Worm (Caenorhabditis elegans) whole organism, young adult: Measurements from ENCODE around the gene F59C12.3.
A peak's percentile ranks its signal among the peaks of the same experiment; 100 is the strongest.

ENCODE experiments used
- B0035.1 ChIP-seq: sonication (generic microtip); optimal IDR thresholded peaks from 2 replicates; lab custom pipeline; 2016; ENCODE audit warnings: missing genetic modification characterization, mild to moderate bottlenecking, missing compliant biosample characterization, missing genotype, missing genetic modification reagents
- B0336.3 ChIP-seq: fragments of 200-800 bp; sonication (Bioruptor generic); IDR thresholded peaks from 2 replicates; pipeline ENCODE4 v1.3.6; 2022; ENCODE audit warnings: missing genetic modification characterization, missing compliant biosample characterization
- C06A6.2 ChIP-seq: fragments of 200-800 bp; sonication (Bioruptor generic); conservative IDR thresholded peaks from 2 replicates; pipeline ENCODE4 v1.3.6; 2022; ENCODE audit warnings: missing genetic modification characterization, missing compliant biosample characterization
- D2030.7 ChIP-seq: fragments of 200-800 bp; sonication (Bioruptor generic); IDR thresholded peaks from 2 replicates; pipeline ENCODE4 v1.3.6; 2022; ENCODE audit warnings: missing genetic modification reagents, missing genetic modification characterization, missing compliant biosample characterization
- F22D6.2 ChIP-seq: sonication (generic microtip); optimal IDR thresholded peaks from 2 replicates; lab custom pipeline; 2016; ENCODE audit warnings: mild to moderate bottlenecking, missing genetic modification characterization, missing compliant biosample characterization
- F23B12.7 ChIP-seq: sonication (generic microtip); optimal IDR thresholded peaks from 2 replicates; lab custom pipeline; 2017; ENCODE audit warnings: missing genetic modification characterization, mild to moderate bottlenecking, missing compliant biosample characterization, antibody characterized with exemption, moderate library complexity; ENCODE audit not compliant: insufficient read depth
- F37B4.10 ChIP-seq: fragments of 200-800 bp; sonication (Bioruptor generic); IDR thresholded peaks from 2 replicates; pipeline ENCODE4 v1.3.6; 2022; ENCODE audit warnings: missing genetic modification characterization, missing compliant biosample characterization
- F49E8.2 ChIP-seq: sonication (generic microtip); optimal IDR thresholded peaks from 3 replicates; lab custom pipeline; 2017; ENCODE audit warnings: missing genetic modification characterization, mild to moderate bottlenecking, missing compliant biosample characterization, antibody characterized with exemption, moderate library complexity; ENCODE audit not compliant: insufficient read depth
- F55B11.4 ChIP-seq: sonication (generic microtip); optimal IDR thresholded peaks from 2 replicates; lab custom pipeline; 2016; ENCODE audit warnings: missing compliant biosample characterization, missing genetic modification characterization, borderline replicate concordance; ENCODE audit not compliant: insufficient read depth
- T07F8.4 ChIP-seq: sonication (generic microtip); optimal IDR thresholded peaks from 2 replicates; lab custom pipeline; 2016; ENCODE audit warnings: mild to moderate bottlenecking, missing genetic modification characterization, moderate library complexity, missing compliant biosample characterization
- Y56A3A.18 ChIP-seq: fragments of 200-800 bp; sonication (Bioruptor generic); IDR thresholded peaks from 2 replicates; pipeline ENCODE4 v1.3.6; 2022; ENCODE audit warnings: missing genetic modification reagents, missing genetic modification characterization, missing compliant biosample characterization
- Y95B8A.8 ChIP-seq: fragments of 200-800 bp; sonication (Bioruptor generic); IDR thresholded peaks from 2 replicates; pipeline ENCODE4 v1.3.6; 2022; ENCODE audit warnings: missing genetic modification reagents, missing genetic modification characterization, missing compliant biosample characterization
- ama-1 ChIP-seq, 3 experiments: fragments of 150-350 bp in 1 of 3; sonication (generic microtip) in 2 of 3; optimal IDR thresholded peaks; 2 replicates each; lab custom pipeline; 2014 to 2018; ENCODE audit warnings: missing biosample characterization in 2 of 3, missing genetic modification characterization in 2 of 3, missing genetic modification reagents in 2 of 3
- attf-5 ChIP-seq: fragments of 200-800 bp; sonication (Bioruptor generic); optimal IDR thresholded peaks from 2 replicates; lab custom pipeline; 2018; ENCODE audit warnings: mild to moderate bottlenecking, missing genetic modification characterization, missing compliant biosample characterization
- cebp-2 ChIP-seq: fragments of 200-800 bp; sonication (Bioruptor generic); IDR thresholded peaks from 2 replicates; pipeline ENCODE4 v1.3.6; 2022; ENCODE audit warnings: missing genetic modification characterization, missing compliant biosample characterization
- ceh-100 ChIP-seq: fragments of 200-800 bp; sonication (Bioruptor generic); IDR thresholded peaks from 2 replicates; pipeline ENCODE4 v1.3.6; 2022; ENCODE audit warnings: missing genetic modification reagents, missing genetic modification characterization, missing compliant biosample characterization
- ceh-27 ChIP-seq: fragments of 200-800 bp; sonication (Bioruptor generic); optimal IDR thresholded peaks from 2 replicates; lab custom pipeline; 2018; ENCODE audit warnings: mild to moderate bottlenecking, missing genetic modification characterization, moderate library complexity, missing compliant biosample characterization
- die-1 ChIP-seq: sonication (generic microtip); optimal IDR thresholded peaks from 2 replicates; lab custom pipeline; 2016; ENCODE audit warnings: missing genotype, mild to moderate bottlenecking, missing genetic modification characterization, missing compliant biosample characterization
- dpff-1 ChIP-seq: sonication (generic microtip); optimal IDR thresholded peaks from 2 replicates; lab custom pipeline; 2017; ENCODE audit warnings: mild to moderate bottlenecking, missing genetic modification characterization, missing compliant biosample characterization
- egl-18 ChIP-seq: fragments of 200-800 bp; sonication (Bioruptor generic); IDR thresholded peaks from 2 replicates; pipeline ENCODE4 v1.3.6; 2022; ENCODE audit warnings: missing genetic modification reagents, missing genetic modification characterization, missing compliant biosample characterization
- egrh-3 ChIP-seq: fragments of 200-800 bp; sonication (Bioruptor generic); IDR thresholded peaks from 2 replicates; pipeline ENCODE4 v1.3.6; 2022; ENCODE audit warnings: missing genetic modification reagents, missing genetic modification characterization, missing compliant biosample characterization
- fkh-3 ChIP-seq: sonication (generic microtip); optimal IDR thresholded peaks from 2 replicates; lab custom pipeline; 2016; ENCODE audit warnings: mild to moderate bottlenecking, missing genetic modification characterization, missing compliant biosample characterization
- lag-1 ChIP-seq: fragments of 200-800 bp; sonication (Bioruptor generic); IDR thresholded peaks from 2 replicates; pipeline ENCODE4 v1.3.6; 2022; ENCODE audit warnings: missing genetic modification reagents, missing genetic modification characterization, missing compliant biosample characterization
- let-526 ChIP-seq: fragments of 200-800 bp; sonication (Bioruptor generic); IDR thresholded peaks from 2 replicates; pipeline ENCODE4 v1.3.6; 2022; ENCODE audit warnings: missing genetic modification reagents, missing genetic modification characterization, missing compliant biosample characterization
- lin-26 ChIP-seq: fragments of 200-800 bp; sonication (Bioruptor generic); IDR thresholded peaks from 2 replicates; pipeline ENCODE4 v1.3.6; 2022; ENCODE audit warnings: missing genetic modification reagents, missing genetic modification characterization, missing compliant biosample characterization
- lin-40 ChIP-seq: sonication (generic microtip); optimal IDR thresholded peaks from 2 replicates; lab custom pipeline; 2016; ENCODE audit warnings: missing genetic modification characterization, mild to moderate bottlenecking, missing compliant biosample characterization, missing genotype, missing genetic modification reagents
- lin-54 ChIP-seq: fragments of 200-800 bp; sonication (Bioruptor generic); optimal IDR thresholded peaks from 2 replicates; lab custom pipeline; 2018; ENCODE audit warnings: mild to moderate bottlenecking, missing genetic modification characterization, missing compliant biosample characterization
- lsl-1 ChIP-seq: fragments of 200-800 bp; sonication (Bioruptor generic); optimal IDR thresholded peaks from 2 replicates; lab custom pipeline; 2018; ENCODE audit warnings: mild to moderate bottlenecking, missing genetic modification characterization, moderate library complexity, missing compliant biosample characterization
- madf-3 ChIP-seq: fragments of 200-800 bp; sonication (Bioruptor generic); IDR thresholded peaks from 2 replicates; pipeline ENCODE4 v1.3.6; 2022; ENCODE audit warnings: missing genetic modification reagents, missing genetic modification characterization, missing compliant biosample characterization
- madf-6 ChIP-seq: fragments of 200-800 bp; sonication (Bioruptor generic); IDR thresholded peaks from 2 replicates; pipeline ENCODE4 v1.3.6; 2022; ENCODE audit warnings: missing genetic modification reagents, missing genetic modification characterization, missing compliant biosample characterization
- madf-8 ChIP-seq: fragments of 200-800 bp; sonication (Bioruptor generic); conservative IDR thresholded peaks from 2 replicates; pipeline ENCODE4 v1.3.6; 2022; ENCODE audit warnings: missing genetic modification reagents, missing genetic modification characterization, missing compliant biosample characterization
- mcd-1 ChIP-seq: fragments of 200-800 bp; sonication (Bioruptor generic); IDR thresholded peaks from 2 replicates; pipeline ENCODE4 v1.3.6; 2022; ENCODE audit warnings: missing genetic modification reagents, missing genetic modification characterization, missing compliant biosample characterization
- mes-4 ChIP-seq: sonication (generic microtip); optimal IDR thresholded peaks from 2 replicates; lab custom pipeline; 2016; ENCODE audit warnings: missing genotype, missing genetic modification characterization, missing compliant biosample characterization
- mxl-1 ChIP-seq: sonication (generic microtip); optimal IDR thresholded peaks from 2 replicates; lab custom pipeline; 2016; ENCODE audit warnings: missing genetic modification characterization, missing compliant biosample characterization
- nhr-179 ChIP-seq: sonication (generic microtip); optimal IDR thresholded peaks from 2 replicates; lab custom pipeline; 2016; ENCODE audit warnings: mild to moderate bottlenecking, missing genetic modification characterization, missing compliant biosample characterization
- pbrm-1 ChIP-seq: fragments of 200-800 bp; sonication (Bioruptor generic); IDR thresholded peaks from 2 replicates; pipeline ENCODE4 v1.3.6; 2022; ENCODE audit warnings: missing genetic modification reagents, missing genetic modification characterization, missing compliant biosample characterization
- rcor-1 ChIP-seq: fragments of 200-800 bp; sonication (Bioruptor generic); IDR thresholded peaks from 2 replicates; pipeline ENCODE4 v1.3.6; 2022; ENCODE audit warnings: missing genetic modification reagents, missing genetic modification characterization, missing compliant biosample characterization
- sea-2 ChIP-seq: fragments of 200-800 bp; sonication (Bioruptor generic); IDR thresholded peaks from 2 replicates; pipeline ENCODE4 v1.3.6; 2022; ENCODE audit warnings: missing genetic modification characterization, missing compliant biosample characterization
- snpc-1.1 ChIP-seq: sonication (generic microtip); optimal IDR thresholded peaks from 2 replicates; lab custom pipeline; 2017; ENCODE audit warnings: missing genetic modification characterization, mild to moderate bottlenecking, missing compliant biosample characterization, antibody characterized with exemption, moderate library complexity, missing genotype, missing genetic modification reagents; ENCODE audit not compliant: insufficient read depth
- snpc-3.4 ChIP-seq: sonication (generic microtip); optimal IDR thresholded peaks from 2 replicates; lab custom pipeline; 2017; ENCODE audit warnings: missing genetic modification characterization, mild to moderate bottlenecking, missing compliant biosample characterization, antibody characterized with exemption, moderate library complexity, missing genotype, missing genetic modification reagents
- snpc-4 ChIP-seq, 5 experiments: fragments of 150-350 bp in 1 of 5; sonication (generic microtip) in 4 of 5; optimal IDR thresholded peaks; 2 replicates each; lab custom pipeline; 2014 to 2018; ENCODE audit warnings: missing genetic modification characterization in 5 of 5, missing biosample characterization in 3 of 5, antibody characterized with exemption in 2 of 5, mild to moderate bottlenecking in 2 of 5, missing compliant biosample characterization in 2 of 5, missing genotype in 2 of 5, moderate library complexity in 2 of 5, missing genetic modification reagents in 1 of 5
- somi-1 ChIP-seq: fragments of 200-800 bp; sonication (Bioruptor generic); optimal IDR thresholded peaks from 2 replicates; lab custom pipeline; 2018; ENCODE audit warnings: mild to moderate bottlenecking, missing genetic modification characterization, missing compliant biosample characterization
- tbp1 ChIP-seq: fragments of 200-800 bp; sonication (Bioruptor generic); optimal IDR thresholded peaks from 2 replicates; lab custom pipeline; 2018; ENCODE audit warnings: mild to moderate bottlenecking, missing genetic modification characterization, missing compliant biosample characterization
- unc-130 ChIP-seq: sonication (generic microtip); optimal IDR thresholded peaks from 2 replicates; lab custom pipeline; 2016; ENCODE audit warnings: missing genetic modification reagents, missing genetic modification characterization, missing compliant biosample characterization
- ztf-18 ChIP-seq: sonication (generic microtip); optimal IDR thresholded peaks from 2 replicates; lab custom pipeline; 2016; ENCODE audit warnings: missing genotype, mild to moderate bottlenecking, missing genetic modification characterization, missing compliant biosample characterization

Gene F59C12.3

ce11 chrX:16604566-16604965 is 4.8 kb downstream of the F59C12.3 start (continued):
- TF ChIP-seq madf-6 (GFP tag; lab: Robert Waterston, UW) = 0 out of 2 replicates have a peak, but pooled peaks have one; percentile 44
- peak; percentile 52 for TF ChIP-seq ceh-27 (GFP tag; lab: Kevin White, UChicago)
- peak; percentile 55 for TF ChIP-seq snpc-4 (GFP tag; optimal IDR thresholded peaks at IDR 0.05; lab: Kevin White, UChicago)
- TF ChIP-seq snpc-4 (tag; optimal IDR thresholded peaks at IDR 0.05; lab: Kevin White, UChicago) = peak in 3 of 4 experiments; percentile 66 to 85 (median 66)
- TF ChIP-seq lin-54 (GFP tag; lab: Kevin White, UChicago) = peak; percentile 54
- TF ChIP-seq rcor-1 (GFP tag; lab: Robert Waterston, UW) = peak; percentile 56; the same call in 1 of the 2 replicates
- TF ChIP-seq fkh-3 (tag; lab: Kevin White, UChicago) = peak; percentile 26
- TF ChIP-seq snpc-3.4 (tag; lab: Kevin White, UChicago) = peak; percentile 41
- peak; percentile 97 for TF ChIP-seq tbp1 (GFP tag; lab: Kevin White, UChicago)
- no peak for TF ChIP-seq F55B11.4 (tag; lab: Kevin White, UChicago)
- TF ChIP-seq F37B4.10 (GFP tag; lab: Robert Waterston, UW) = no peak
- peak; percentile 59 for TF ChIP-seq B0336.3
- TF ChIP-seq T07F8.4 = peak; percentile 67
- peak; percentile 77 for TF ChIP-seq D2030.7 (GFP tag; lab: Robert Waterston, UW)
- peak; percentile 77 for TF ChIP-seq pbrm-1 (GFP tag; lab: Robert Waterston, UW)
- TF ChIP-seq madf-3 = no peak
- peak; percentile 74 for TF ChIP-seq nhr-179 (tag; lab: Kevin White, UChicago)
- TF ChIP-seq attf-5 (GFP tag; lab: Kevin White, UChicago) = peak; percentile 50
- peak; percentile 28 for TF ChIP-seq F49E8.2 (tag; lab: Kevin White, UChicago)
- no peak for TF ChIP-seq egl-18 (GFP tag; lab: Robert Waterston, UW)
- peak; percentile 89 for TF ChIP-seq lin-26 (GFP tag; lab: Robert Waterston, UW)
- TF ChIP-seq F23B12.7 (tag; lab: Kevin White, UChicago) = peak; percentile 44
- no peak for TF ChIP-seq F22D6.2 (tag; lab: Kevin White, UChicago)
- peak; percentile 37; the same call in 1 of the 2 replicates for TF ChIP-seq mcd-1
- TF ChIP-seq mes-4 (tag; lab: Kevin White, UChicago) = peak; percentile 60
- peak; percentile 75 for TF ChIP-seq snpc-1.1 (tag; lab: Kevin White, UChicago)
- no peak for TF ChIP-seq C06A6.2
- no peak for TF ChIP-seq ama-1 (optimal IDR thresholded peaks at IDR 0.05; lab: Kevin White, UChicago)
- peak; percentile 72 to 79 for TF ChIP-seq ama-1 (GFP tag; optimal IDR thresholded peaks at IDR 0.05; lab: Kevin White, UChicago)
- 0 out of 2 replicates have a peak, but pooled peaks have one; percentile 23 for TF ChIP-seq cebp-2 (GFP tag; lab: Robert Waterston, UW)
- TF ChIP-seq lsl-1 (GFP tag; lab: Kevin White, UChicago) = no peak
- TF ChIP-seq B0035.1 (tag; lab: Kevin White, UChicago) = peak; percentile 40
- 0 out of 2 replicates have a peak, but pooled peaks have one; percentile 30 for TF ChIP-seq ceh-100
- TF ChIP-seq Y56A3A.18 (GFP tag; lab: Robert Waterston, UW) = peak; percentile 72; the same call in 1 of the 2 replicates
- TF ChIP-seq dpff-1 (tag; lab: Kevin White, UChicago) = no peak
- TF ChIP-seq somi-1 (GFP tag; lab: Kevin White, UChicago) = peak; percentile 47
- no peak for TF ChIP-seq mxl-1 (tag; lab: Kevin White, UChicago)

ce11 chrX:16604096-16604495 is 5.2 kb downstream of the F59C12.3 start:
- no peak for TF ChIP-seq lin-26 (GFP tag; lab: Robert Waterston, UW)
- TF ChIP-seq sea-2 = no peak
- no peak for TF ChIP-seq egrh-3 (GFP tag; lab: Robert Waterston, UW)
- no peak for TF ChIP-seq ztf-18 (tag; lab: Kevin White, UChicago)
- no peak for TF ChIP-seq madf-8
- TF ChIP-seq Y95B8A.8 (GFP tag; lab: Robert Waterston, UW) = no peak
- no peak for TF ChIP-seq lin-40 (tag; lab: Kevin White, UChicago)
- TF ChIP-seq let-526 (GFP tag; lab: Robert Waterston, UW) = no peak
- TF ChIP-seq F37B4.10 (GFP tag; lab: Robert Waterston, UW) = no peak
- TF ChIP-seq unc-130 (GFP tag; lab: Kevin White, UChicago) = no peak
- TF ChIP-seq lag-1 (GFP tag; lab: Robert Waterston, UW) = no peak
- no peak for TF ChIP-seq die-1
- TF ChIP-seq dpff-1 (tag; lab: Kevin White, UChicago) = no peak
- TF ChIP-seq nhr-179 (tag; lab: Kevin White, UChicago) = no peak
- no peak for TF ChIP-seq T07F8.4
- no peak for TF ChIP-seq mcd-1
